Worm (Caenorhabditis elegans) whole organism, young adult: ENCODE measurements around the gene lgl-1.

Experiments used
- F57A8.1 ChIP-seq: fragments of 200-800 bp; sonication (Bioruptor generic); optimal IDR thresholded peaks from 2 replicates; lab custom pipeline; 2018; ENCODE audit warnings: mild to moderate bottlenecking, missing genetic modification characterization, moderate library complexity, missing compliant biosample characterization
- dpl-1 ChIP-seq: fragments of 150-350 bp; optimal IDR thresholded peaks from 2 replicates; lab custom pipeline; 2014; ENCODE audit warnings: missing biosample characterization, missing genetic modification reagents, missing genetic modification characterization
- lag-1 ChIP-seq: fragments of 200-800 bp; sonication (Bioruptor generic); IDR thresholded peaks from 2 replicates; pipeline ENCODE4 v1.3.6; 2022; ENCODE audit warnings: missing genetic modification reagents, missing genetic modification characterization, missing compliant biosample characterization
- let-526 ChIP-seq: fragments of 200-800 bp; sonication (Bioruptor generic); IDR thresholded peaks from 2 replicates; pipeline ENCODE4 v1.3.6; 2022; ENCODE audit warnings: missing genetic modification reagents, missing genetic modification characterization, missing compliant biosample characterization
- madf-3 ChIP-seq: fragments of 200-800 bp; sonication (Bioruptor generic); IDR thresholded peaks from 2 replicates; pipeline ENCODE4 v1.3.6; 2022; ENCODE audit warnings: missing genetic modification reagents, missing genetic modification characterization, missing compliant biosample characterization
- nfya-1 ChIP-seq: sonication (generic microtip); optimal IDR thresholded peaks from 2 replicates; lab custom pipeline; 2017; ENCODE audit warnings: antibody characterized with exemption, missing compliant biosample characterization, missing genetic modification characterization, borderline replicate concordance; ENCODE audit not compliant: insufficient read depth
- nfya-2 ChIP-seq: fragments of 200-800 bp; sonication (Bioruptor generic); IDR thresholded peaks from 2 replicates; pipeline ENCODE4 v1.3.6; 2022; ENCODE audit warnings: missing genetic modification reagents, missing genetic modification characterization, missing compliant biosample characterization
- snpc-4 ChIP-seq, 5 experiments: fragments of 150-350 bp in 1 of 5; sonication (generic microtip) in 4 of 5; optimal IDR thresholded peaks; 2 replicates each; lab custom pipeline; 2014 to 2018; ENCODE audit warnings: missing genetic modification characterization in 5 of 5, missing biosample characterization in 3 of 5, antibody characterized with exemption in 2 of 5, mild to moderate bottlenecking in 2 of 5, missing compliant biosample characterization in 2 of 5, missing genotype in 2 of 5, moderate library complexity in 2 of 5, missing genetic modification reagents in 1 of 5
- tlf-1 ChIP-seq: fragments of 200-800 bp; sonication (Bioruptor generic); optimal IDR thresholded peaks from 2 replicates; lab custom pipeline; 2018; ENCODE audit warnings: mild to moderate bottlenecking, missing genetic modification characterization, missing compliant biosample characterization
- ztf-22 ChIP-seq: fragments of 200-800 bp; sonication (Bioruptor generic); optimal IDR thresholded peaks from 2 replicates; lab custom pipeline; 2018; ENCODE audit warnings: mild to moderate bottlenecking, missing genetic modification characterization, moderate library complexity, missing compliant biosample characterization

DNA sequence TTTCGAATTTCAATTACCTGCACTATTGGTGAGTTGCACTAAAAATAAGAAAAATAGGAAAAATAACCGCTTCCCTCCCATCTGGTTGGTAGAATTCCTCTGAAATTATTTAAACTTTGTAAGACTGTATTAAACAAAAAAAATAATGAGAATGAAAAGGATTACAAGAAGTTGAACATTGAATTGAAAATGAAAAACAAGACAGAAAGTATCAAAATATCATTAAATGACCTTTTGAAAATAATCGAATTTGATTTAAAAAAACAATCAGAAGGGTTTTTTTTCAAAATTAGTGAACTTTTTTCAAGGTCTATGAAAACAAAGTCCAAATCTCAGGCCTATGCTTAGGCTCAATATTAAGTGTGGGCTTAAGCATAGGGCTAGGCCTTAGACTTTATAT, 19.5 kb downstream of the lgl-1 start, which contains the start of gene igcm-1:
- no peak for TF ChIP-seq tlf-1 (GFP tag; lab: Kevin White, UChicago)
- TF ChIP-seq F57A8.1, result no peak
- TF ChIP-seq ztf-22 (GFP tag; lab: Kevin White, UChicago), result no peak
- TF ChIP-seq dpl-1, result no peak
- TF ChIP-seq lag-1, result no peak
- no peak for TF ChIP-seq snpc-4 (GFP tag; optimal IDR thresholded peaks at IDR 0.05; lab: Kevin White, UChicago)
- TF ChIP-seq snpc-4 (tag; optimal IDR thresholded peaks at IDR 0.05; lab: Kevin White, UChicago), result no peak
- no peak for TF ChIP-seq nfya-1 (tag; lab: Kevin White, UChicago)
- TF ChIP-seq madf-3, result no peak
- TF ChIP-seq nfya-2, result no peak
- no peak for TF ChIP-seq let-526 (GFP tag; lab: Robert Waterston, UW)
